Worm (Caenorhabditis elegans) whole organism, L3 larva: ENCODE measurements around the gene C50E10.2.

Source experiments
- R02D3.7 ChIP-seq: fragments of 150-350 bp; optimal IDR thresholded peaks from 2 replicates; lab custom pipeline; 2014; ENCODE audit warnings: missing biosample characterization, missing genetic modification characterization
- aly-2 ChIP-seq: fragments of 150-350 bp; optimal IDR thresholded peaks from 2 replicates; lab custom pipeline; 2014; ENCODE audit warnings: missing biosample characterization, missing genetic modification characterization
- ama-1 ChIP-seq: fragments of 150-350 bp; optimal IDR thresholded peaks from 2 replicates; lab custom pipeline; 2018
- ceh-16 ChIP-seq: sonication (generic microtip); optimal IDR thresholded peaks from 2 replicates; lab custom pipeline; 2017; ENCODE audit warnings: missing biosample characterization, missing genetic modification characterization
- ceh-28 ChIP-seq: fragments of 150-350 bp; optimal IDR thresholded peaks from 2 replicates; lab custom pipeline; 2014; ENCODE audit warnings: missing biosample characterization, missing genetic modification reagents, missing genetic modification characterization
- ceh-82 ChIP-seq: fragments of 150-350 bp; optimal IDR thresholded peaks from 2 replicates; lab custom pipeline; 2014; ENCODE audit warnings: missing biosample characterization, missing genetic modification characterization
- ceh-9 ChIP-seq: sonication (generic microtip); optimal IDR thresholded peaks from 2 replicates; lab custom pipeline; 2018; ENCODE audit warnings: missing biosample characterization, missing genetic modification characterization
- daf-12 ChIP-seq: fragments of 150-350 bp; optimal IDR thresholded peaks from 2 replicates; lab custom pipeline; 2014; ENCODE audit warnings: missing biosample characterization, missing genetic modification reagents, missing genetic modification characterization
- egl-27 ChIP-seq: sonication (generic microtip); optimal IDR thresholded peaks from 4 replicates; lab custom pipeline; 2017; ENCODE audit warnings: missing biosample characterization, missing genetic modification reagents, missing genetic modification characterization
- egl-5 ChIP-seq: fragments of 150-350 bp; optimal IDR thresholded peaks from 2 replicates; lab custom pipeline; 2017; ENCODE audit warnings: missing biosample characterization, missing genetic modification reagents, missing genetic modification characterization, inconsistent platforms
- elt-1 ChIP-seq: fragments of 150-350 bp; optimal IDR thresholded peaks from 2 replicates; lab custom pipeline; 2014; ENCODE audit warnings: missing biosample characterization, missing genetic modification characterization
- elt-2 ChIP-seq: sonication (generic microtip); optimal IDR thresholded peaks from 2 replicates; lab custom pipeline; 2016; ENCODE audit warnings: missing genetic modification reagents, mild to moderate bottlenecking, missing genetic modification characterization, missing compliant biosample characterization
- eor-1 ChIP-seq, 2 experiments: fragments of 150-350 bp; optimal IDR thresholded peaks; 2 replicates each; lab custom pipeline; 2014 to 2018; ENCODE audit warnings: missing biosample characterization in 2 of 2, missing genetic modification characterization in 2 of 2
- fkh-10 ChIP-seq: sonication (generic microtip); optimal IDR thresholded peaks from 2 replicates; lab custom pipeline; 2017; ENCODE audit warnings: missing biosample characterization, missing genetic modification reagents, missing genetic modification characterization
- fkh-2 ChIP-seq: fragments of 150-350 bp; optimal IDR thresholded peaks from 2 replicates; lab custom pipeline; 2014; ENCODE audit warnings: missing biosample characterization, missing genetic modification reagents, missing genetic modification characterization
- hmg-11 ChIP-seq: sonication (generic microtip); optimal IDR thresholded peaks from 2 replicates; lab custom pipeline; 2016; ENCODE audit warnings: missing genetic modification characterization, missing compliant biosample characterization
- jun-1 ChIP-seq: fragments of 150-350 bp; optimal IDR thresholded peaks from 2 replicates; lab custom pipeline; 2014; ENCODE audit warnings: missing biosample characterization, missing genetic modification reagents, missing genetic modification characterization
- lin-15B ChIP-seq: fragments of 150-350 bp; optimal IDR thresholded peaks from 2 replicates; lab custom pipeline; 2014; ENCODE audit warnings: missing biosample characterization, missing genetic modification characterization
- mdl-1 ChIP-seq: fragments of 150-350 bp; optimal IDR thresholded peaks from 2 replicates; lab custom pipeline; 2014; ENCODE audit warnings: missing biosample characterization, missing genetic modification characterization
- mml-1 ChIP-seq: fragments of 150-350 bp; sonication (generic microtip); optimal IDR thresholded peaks from 3 replicates; lab custom pipeline; 2014; ENCODE audit warnings: missing biosample characterization, missing genetic modification characterization
- nhr-12 ChIP-seq: fragments of 150-350 bp; optimal IDR thresholded peaks from 2 replicates; lab custom pipeline; 2014; ENCODE audit warnings: missing biosample characterization, missing genetic modification characterization
- nhr-25 ChIP-seq: sonication (generic microtip); optimal IDR thresholded peaks from 2 replicates; lab custom pipeline; 2017; ENCODE audit warnings: missing biosample characterization, missing genetic modification characterization
- nhr-67 ChIP-seq: fragments of 150-350 bp; optimal IDR thresholded peaks from 2 replicates; lab custom pipeline; 2014; ENCODE audit warnings: missing biosample characterization, missing genetic modification characterization
- nhr-76 ChIP-seq: fragments of 150-350 bp; sonication (generic microtip); optimal IDR thresholded peaks from 5 replicates; lab custom pipeline; 2014; ENCODE audit warnings: missing biosample characterization, missing genetic modification characterization
- pha-4 ChIP-seq: fragments of 150-350 bp; optimal IDR thresholded peaks from 2 replicates; lab custom pipeline; 2014; ENCODE audit warnings: missing biosample characterization, missing genetic modification reagents, missing genetic modification characterization
- sea-2 ChIP-seq: fragments of 150-350 bp; sonication (generic microtip); optimal IDR thresholded peaks from 4 replicates; lab custom pipeline; 2014; ENCODE audit warnings: missing biosample characterization, missing genetic modification reagents, missing genetic modification characterization
- skn-1 ChIP-seq: fragments of 150-350 bp; optimal IDR thresholded peaks from 2 replicates; lab custom pipeline; 2014; ENCODE audit warnings: missing biosample characterization, missing genetic modification characterization
- snpc-4 ChIP-seq: fragments of 150-350 bp; optimal IDR thresholded peaks from 2 replicates; lab custom pipeline; 2014; ENCODE audit warnings: missing biosample characterization, missing genetic modification characterization
- tbx-2 ChIP-seq: sonication (generic microtip); optimal IDR thresholded peaks from 2 replicates; lab custom pipeline; 2016; ENCODE audit warnings: mild to moderate bottlenecking, missing genetic modification characterization, missing compliant biosample characterization
- unc-39 ChIP-seq: sonication (generic microtip); optimal IDR thresholded peaks from 4 replicates; lab custom pipeline; 2017; ENCODE audit warnings: missing biosample characterization, missing genetic modification characterization
- ztf-4 ChIP-seq: fragments of 150-350 bp; optimal IDR thresholded peaks from 2 replicates; lab custom pipeline; 2014; ENCODE audit warnings: missing biosample characterization, missing genetic modification characterization

C50E10.2 gene

DNA sequence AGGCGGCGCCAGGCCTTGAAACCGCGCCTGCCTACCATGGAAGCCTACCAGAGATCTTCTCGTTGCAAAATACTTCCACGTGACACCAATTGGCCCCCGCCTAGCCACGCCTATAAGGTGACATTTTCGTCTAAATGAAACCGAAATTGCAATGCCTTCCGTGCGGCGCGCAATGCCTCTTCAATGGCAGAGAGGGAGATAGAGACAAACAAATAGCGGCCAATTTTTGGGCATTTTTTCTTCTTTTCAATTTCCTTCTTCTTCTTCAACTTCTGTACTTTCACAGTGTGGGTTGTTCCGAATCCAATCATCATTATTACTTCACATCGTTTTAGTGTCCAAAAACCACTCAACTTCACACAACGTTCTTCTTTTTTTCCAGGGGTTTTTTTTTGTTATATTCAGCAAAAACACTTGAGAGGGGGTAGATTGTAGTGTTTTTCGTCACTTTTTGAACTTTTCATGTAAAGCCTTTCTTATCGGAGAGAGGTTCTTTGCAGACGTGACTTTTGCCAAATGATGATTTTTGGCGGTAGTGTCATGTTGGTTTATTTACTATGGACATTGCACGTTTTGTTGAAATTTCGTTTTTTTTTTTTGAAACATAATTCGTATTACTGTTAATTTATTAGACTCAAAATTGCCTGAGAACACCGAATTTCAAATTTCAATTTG lies 48.2 kb downstream of the C50E10.2 start:
- TF ChIP-seq snpc-4, result no peak
- no peak for TF ChIP-seq lin-15B (tag; lab: Kevin White, UChicago)
- TF ChIP-seq nhr-25 (tag; lab: Kevin White, UChicago), result peak; percentile 14
- TF ChIP-seq pha-4 (tag; lab: Kevin White, UChicago), result peak; percentile 11
- TF ChIP-seq eor-1 (tag; optimal IDR thresholded peaks at IDR 0.05; lab: Kevin White, UChicago), result no peak
- no peak for TF ChIP-seq sea-2 (GFP tag; lab: Kevin White, UChicago)
- TF ChIP-seq ama-1, result peak; percentile 16
- TF ChIP-seq fkh-2, result no peak
- no peak for TF ChIP-seq egl-5
- TF ChIP-seq tbx-2 (tag; lab: Kevin White, UChicago), result no peak
- peak; percentile 2 for TF ChIP-seq elt-2
- TF ChIP-seq jun-1, result no peak
- no peak for TF ChIP-seq mdl-1 (tag; lab: Kevin White, UChicago)

DNA sequence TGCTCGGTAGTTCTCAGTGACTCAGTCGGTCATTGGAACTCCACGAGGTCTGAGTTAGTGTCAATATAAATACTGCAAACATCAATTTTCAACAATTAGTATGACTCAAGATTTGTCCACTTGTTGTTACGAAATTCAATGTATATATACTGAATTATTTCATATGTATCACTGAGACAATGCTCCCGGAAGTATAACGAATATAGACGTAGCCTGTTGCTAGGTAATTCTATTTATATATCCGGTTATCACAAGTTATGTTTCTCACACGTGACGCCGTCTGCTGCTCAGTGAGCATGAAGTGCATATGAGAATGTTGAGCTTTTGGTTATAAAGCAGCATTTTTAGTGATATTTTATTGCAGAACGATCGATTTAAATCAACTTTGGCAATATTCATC lies 49.0 kb downstream of the C50E10.2 start:
- no peak for TF ChIP-seq ztf-4 (tag; lab: Kevin White, UChicago)
- TF ChIP-seq daf-12 (tag; lab: Kevin White, UChicago), result no peak
- TF ChIP-seq aly-2 (tag; lab: Kevin White, UChicago), result no peak
- TF ChIP-seq fkh-10, result no peak
- TF ChIP-seq skn-1, result no peak
- no peak for TF ChIP-seq unc-39 (tag; lab: Kevin White, UChicago)
- no peak for TF ChIP-seq tbx-2 (tag; lab: Kevin White, UChicago)
- no peak for TF ChIP-seq egl-27 (tag; lab: Kevin White, UChicago)
- TF ChIP-seq nhr-76 (tag; lab: Kevin White, UChicago), result no peak
- TF ChIP-seq sea-2 (GFP tag; lab: Kevin White, UChicago), result no peak
- TF ChIP-seq ceh-9 (tag; lab: Kevin White, UChicago), result no peak
- no peak for TF ChIP-seq lin-15B (tag; lab: Kevin White, UChicago)
- no peak for TF ChIP-seq nhr-67 (tag; lab: Kevin White, UChicago)
- TF ChIP-seq fkh-2, result no peak
- no peak for TF ChIP-seq ceh-16

DNA sequence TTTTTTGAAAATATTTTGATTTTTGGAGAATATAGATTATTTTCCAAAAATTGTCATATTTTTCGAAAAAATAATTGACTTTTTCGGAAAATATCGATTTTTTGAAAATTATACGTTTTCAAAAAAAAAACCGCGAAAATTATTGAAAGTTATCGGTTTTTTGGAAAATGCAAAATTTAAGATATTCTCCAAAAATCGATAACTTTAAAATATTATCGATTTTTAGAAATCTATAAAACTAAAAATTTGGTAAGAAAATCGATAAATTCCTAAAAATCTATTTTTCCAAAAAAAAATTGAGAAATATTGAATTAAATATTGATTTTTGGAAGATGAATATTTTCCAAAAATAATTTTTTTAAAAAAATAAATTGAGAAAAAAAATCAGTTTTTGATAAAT lies 52.4 kb downstream of the C50E10.2 start:
- TF ChIP-seq ceh-28 (tag; lab: Kevin White, UChicago), result peak; percentile 89
- no peak for TF ChIP-seq elt-1

ce11 chrII:12256528-12256927 lies 53.0 kb downstream of the C50E10.2 start, which contains the start of gene parn-2:
TSS of gene parn-2 (minus strand) at chrII:12256628.
- no peak for TF ChIP-seq mml-1
- no peak for TF ChIP-seq nhr-12
- TF ChIP-seq R02D3.7 (tag; lab: Kevin White, UChicago), result no peak
- no peak for TF ChIP-seq ceh-9 (tag; lab: Kevin White, UChicago)
- TF ChIP-seq, all 47 proteins: peak for 0

DNA sequence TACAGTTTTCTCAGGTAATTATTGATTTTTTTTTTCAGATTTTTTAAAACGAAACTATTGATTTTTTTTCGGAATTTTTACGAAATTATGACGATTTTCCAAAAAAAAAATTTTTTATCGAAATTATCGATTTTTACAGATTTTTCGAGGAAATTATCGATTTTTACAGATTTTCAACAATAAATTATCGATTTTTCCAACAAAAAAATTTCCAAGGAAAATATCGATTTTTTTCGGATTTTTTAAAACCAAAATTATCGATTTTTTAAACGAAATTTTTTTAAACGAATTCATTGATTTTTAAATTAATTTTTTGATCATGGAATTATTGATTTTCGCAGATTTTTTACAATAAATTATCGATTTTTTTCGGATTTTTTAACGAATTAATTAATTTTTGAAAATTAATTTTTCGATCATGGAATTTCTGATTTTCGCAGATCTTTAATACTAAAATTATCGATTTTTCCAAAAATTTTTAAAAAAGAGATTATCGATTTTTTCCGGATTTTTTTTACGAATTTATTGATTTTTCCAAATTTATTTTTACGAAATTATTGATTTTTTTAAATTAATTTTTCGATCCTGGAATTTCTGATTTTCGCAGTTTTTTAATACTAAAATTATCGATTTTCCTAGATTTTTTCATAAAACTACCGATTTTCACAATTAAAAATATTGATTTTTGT lies 53.8 kb downstream of the C50E10.2 start:
- TF ChIP-seq ceh-82 (tag; lab: Kevin White, UChicago) (no peak), egl-5 (no peak), ceh-28 (tag; lab: Kevin White, UChicago) (peak; percentile 98), hmg-11 (tag; lab: Kevin White, UChicago) (peak; percentile 13)
- TF ChIP-seq, all 47 proteins: peak for 2
